Fruit fly (Drosophila melanogaster): ENCODE measurements around the gene daed.

daed gene

dm6 chr2L:2177969-2178809 is 37.9 kb downstream of the daed start, which contains the start of gene aop (continued):
- TF ChIP-seq CG13123 (GFP tag; optimal IDR thresholded peaks at IDR 0.05) = no peak
- no peak for TF ChIP-seq Kr (GFP tag; optimal IDR thresholded peaks at IDR 0.05)
- TF ChIP-seq lab (GFP tag; optimal IDR thresholded peaks at IDR 0.05) = peak; percentile 52
- no peak for TF ChIP-seq CG10209 (GFP tag; optimal IDR thresholded peaks at IDR 0.05)
- no peak for TF ChIP-seq CG6175 (GFP tag; IDR thresholded peaks at IDR 0.05)
- no peak for TF ChIP-seq Oaz (GFP tag; IDR thresholded peaks at IDR 0.05)
- TF ChIP-seq CG11695 (GFP tag; IDR thresholded peaks at IDR 0.05) = no peak
- no peak for TF ChIP-seq CG32772 (GFP tag; IDR thresholded peaks at IDR 0.05)
- TF ChIP-seq lbe (GFP tag; optimal IDR thresholded peaks at IDR 0.05) = peak; percentile 3
- TF ChIP-seq p53 (GFP tag; optimal IDR thresholded peaks at IDR 0.05) = peak; percentile 98
- no peak for TF ChIP-seq Hey (tag; optimal IDR thresholded peaks at IDR 0.05)
- TF ChIP-seq ab (GFP tag; optimal IDR thresholded peaks at IDR 0.05) = no peak
- no peak for TF ChIP-seq CG18476 (GFP tag; optimal IDR thresholded peaks at IDR 0.05)
- no peak for TF ChIP-seq Dip3 (GFP tag; optimal IDR thresholded peaks at IDR 0.05)
- peak; percentile 30 for TF ChIP-seq Elba2 (GFP tag; optimal IDR thresholded peaks at IDR 0.05)
- TF ChIP-seq onecut (GFP tag; IDR thresholded peaks at IDR 0.05) = peak; percentile 35; the same call in 1 of the 2 replicates
- no peak for TF ChIP-seq pnt (GFP tag; optimal IDR thresholded peaks at IDR 0.05)
- TF ChIP-seq bsh (GFP tag; optimal IDR thresholded peaks at IDR 0.05) = no peak
- no peak for TF ChIP-seq jing (GFP tag; optimal IDR thresholded peaks at IDR 0.05)
- peak; percentile 23 for TF ChIP-seq CG15269 (tag; optimal IDR thresholded peaks at IDR 0.05)
- TF ChIP-seq CG7987 (GFP tag; optimal IDR thresholded peaks at IDR 0.05) = peak; percentile 34
- TF ChIP-seq Bteb2 (GFP tag; optimal IDR thresholded peaks at IDR 0.05) = peak; percentile 11
- no peak for TF ChIP-seq Sry-β (GFP tag; optimal IDR thresholded peaks at IDR 0.05)
- no peak for TF ChIP-seq E2f1 (GFP tag; IDR thresholded peaks at IDR 0.05)
- no peak for TF ChIP-seq Abd-B (GFP tag; optimal IDR thresholded peaks at IDR 0.05)
- peak in 1 of 2 experiments; percentile 49 for TF ChIP-seq Eip74EF (GFP tag; optimal IDR thresholded peaks at IDR 0.05)
- TF ChIP-seq Nf-YB (GFP tag; optimal IDR thresholded peaks at IDR 0.05) = peak; percentile 37
- no peak for TF ChIP-seq Mrtf (GFP tag; IDR thresholded peaks at IDR 0.05)
- no peak for TF ChIP-seq trh (GFP tag; optimal IDR thresholded peaks at IDR 0.05)
- no peak for TF ChIP-seq CG16779 (GFP tag; IDR thresholded peaks at IDR 0.05)
- TF ChIP-seq kay (GFP tag; optimal IDR thresholded peaks at IDR 0.05) = no peak
- no peak for TF ChIP-seq org-1 (GFP tag; optimal IDR thresholded peaks at IDR 0.05)
- no peak for TF ChIP-seq Oli (tag; optimal IDR thresholded peaks at IDR 0.05)
- peak; percentile 16; the same call in 1 of the 2 replicates for TF ChIP-seq rib (GFP tag; IDR thresholded peaks at IDR 0.05)
- peak; percentile 71 for TF ChIP-seq ash1 (GFP tag; optimal IDR thresholded peaks at IDR 0.05)
- TF ChIP-seq CG14667 (GFP tag; IDR thresholded peaks at IDR 0.05) = no peak
- TF ChIP-seq vnd (GFP tag; IDR thresholded peaks at IDR 0.05; ENCODE audit: partially characterized antibody) = no peak
- TF ChIP-seq CG12744 (GFP tag; optimal IDR thresholded peaks at IDR 0.05) = no peak
- peak; percentile 48 for TF ChIP-seq MTF-1 (GFP tag; optimal IDR thresholded peaks at IDR 0.05; ENCODE audit: borderline replicate concordance)
- peak; percentile 52 for TF ChIP-seq HmgZ (tag; optimal IDR thresholded peaks at IDR 0.05)
- TF ChIP-seq crc (GFP tag; optimal IDR thresholded peaks at IDR 0.05) = no peak
- TF ChIP-seq al (GFP tag; IDR thresholded peaks at IDR 0.05) = no peak
- no peak for TF ChIP-seq pan (optimal IDR thresholded peaks at IDR 0.05)
- peak in 1 of 2 experiments; percentile 54 for TF ChIP-seq pan (GFP tag; optimal IDR thresholded peaks at IDR 0.05 in 1 of 2, IDR thresholded peaks at IDR 0.05 in 1 of 2)
- TF ChIP-seq Ada2b (GFP tag; IDR thresholded peaks at IDR 0.05) = no peak
- TF ChIP-seq eyg (GFP tag; optimal IDR thresholded peaks at IDR 0.05) = peak; percentile 31
- TF ChIP-seq sisA (GFP tag; IDR thresholded peaks at IDR 0.05) = no peak
- TF ChIP-seq ara (GFP tag; IDR thresholded peaks at IDR 0.05) = peak; percentile 16; the same call in 1 of the 2 replicates
- TF ChIP-seq Hr3 (GFP tag; optimal IDR thresholded peaks at IDR 0.05) = no peak
- no peak for TF ChIP-seq CG2889 (GFP tag; IDR thresholded peaks at IDR 0.05)
